Worm (Caenorhabditis elegans) whole organism, midembryonic: ENCODE measurements around the gene elc-1.

Experiments
- T22C8.4 ChIP-seq: fragments of 200-800 bp; sonication (Bioruptor generic); IDR thresholded peaks from 2 replicates; pipeline ENCODE4 v1.3.6; 2022; ENCODE audit warnings: missing genetic modification characterization, missing compliant biosample characterization
- cog-1 ChIP-seq: sonication (generic microtip); optimal IDR thresholded peaks from 2 replicates; lab custom pipeline; 2016; ENCODE audit warnings: missing genetic modification characterization, missing compliant biosample characterization
- flt-1 ChIP-seq: fragments of 200-800 bp; sonication (Bioruptor generic); IDR thresholded peaks from 2 replicates; pipeline ENCODE4 v1.3.6; 2022; ENCODE audit warnings: missing genetic modification characterization, missing compliant biosample characterization
- klf-2 ChIP-seq: fragments of 200-800 bp; sonication (Bioruptor generic); conservative IDR thresholded peaks from 2 replicates; pipeline ENCODE4 v1.3.6; 2022; ENCODE audit warnings: missing genetic modification reagents, missing genetic modification characterization, missing compliant biosample characterization
- med-1 ChIP-seq: sonication (generic microtip); optimal IDR thresholded peaks from 2 replicates; lab custom pipeline; 2017; ENCODE audit warnings: missing genetic modification characterization, mild to moderate bottlenecking, missing compliant biosample characterization, antibody characterized with exemption, missing genetic modification reagents; ENCODE audit not compliant: insufficient read depth
- ref-1 ChIP-seq: fragments of 200-800 bp; sonication (Bioruptor generic); conservative IDR thresholded peaks from 2 replicates; pipeline ENCODE4 v1.3.6; 2022; ENCODE audit warnings: missing genetic modification reagents, missing genetic modification characterization, missing compliant biosample characterization
- ztf-23 ChIP-seq: fragments of 200-800 bp; sonication (Bioruptor generic); IDR thresholded peaks from 2 replicates; pipeline ENCODE4 v1.3.6; 2022; ENCODE audit warnings: missing genetic modification reagents, missing genetic modification characterization, missing compliant biosample characterization

DNA sequence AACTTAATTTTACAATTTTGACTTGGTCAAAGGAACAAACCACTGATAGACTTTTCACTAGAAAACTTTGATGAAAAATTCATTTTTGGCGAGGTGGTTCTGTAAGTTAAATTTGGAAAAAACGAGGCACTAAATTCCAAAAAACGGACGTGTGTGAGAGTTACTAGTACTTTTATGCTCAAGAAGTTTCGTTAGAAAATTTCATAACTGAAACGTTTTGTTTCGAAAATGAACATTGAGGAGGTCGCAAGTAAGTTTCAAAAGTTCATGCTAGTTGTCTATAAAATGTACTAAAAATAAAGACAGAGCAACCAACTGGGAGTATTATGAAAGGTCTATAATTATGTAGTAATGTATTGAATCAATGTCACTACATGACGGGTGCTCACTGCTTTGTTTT lies 25.2 kb downstream of the elc-1 start, which contains the start of gene pals-17:
- TF ChIP-seq T22C8.4 (no peak), flt-1 (GFP tag; lab: Robert Waterston, UW) (no peak), klf-2 (no peak), med-1 (no peak), cog-1 (no peak), ztf-23 (GFP tag; lab: Robert Waterston, UW) (no peak), ref-1 (GFP tag; lab: Robert Waterston, UW) (no peak)
